Worm (Caenorhabditis elegans) whole organism, L1 larva: ENCODE data around the gene F25H9.2.

ENCODE experiments used
- C04F5.9 ChIP-seq: sonication (generic microtip); optimal IDR thresholded peaks from 2 replicates; lab custom pipeline; 2016; ENCODE audit warnings: missing genetic modification characterization, missing compliant biosample characterization
- C16A3.4 ChIP-seq: fragments of 150-350 bp; optimal IDR thresholded peaks from 2 replicates; lab custom pipeline; 2014; ENCODE audit warnings: missing biosample characterization, missing genetic modification characterization
- C34B4.2 ChIP-seq: sonication (generic microtip); optimal IDR thresholded peaks from 2 replicates; lab custom pipeline; 2017; ENCODE audit warnings: mild to moderate bottlenecking, missing genetic modification characterization, missing compliant biosample characterization
- F16B12.6 ChIP-seq: fragments of 150-350 bp; optimal IDR thresholded peaks from 2 replicates; lab custom pipeline; 2014; ENCODE audit warnings: missing biosample characterization, missing genetic modification characterization
- Y116A8C.19 ChIP-seq: sonication (generic microtip); optimal IDR thresholded peaks from 2 replicates; lab custom pipeline; 2016; ENCODE audit warnings: missing compliant biosample characterization, missing genetic modification characterization, borderline replicate concordance
- aha-1 ChIP-seq: fragments of 150-350 bp; optimal IDR thresholded peaks from 2 replicates; lab custom pipeline; 2014; ENCODE audit warnings: missing biosample characterization, missing genetic modification characterization
- alr-1 ChIP-seq: fragments of 200-800 bp; sonication (Bioruptor generic); optimal IDR thresholded peaks from 2 replicates; lab custom pipeline; 2018; ENCODE audit warnings: borderline replicate concordance, mild to moderate bottlenecking, missing genetic modification characterization, missing compliant biosample characterization
- aly-2 ChIP-seq: fragments of 150-350 bp; optimal IDR thresholded peaks from 2 replicates; lab custom pipeline; 2014; ENCODE audit warnings: missing biosample characterization, missing genetic modification characterization
- blmp-1 ChIP-seq: fragments of 150-350 bp; optimal IDR thresholded peaks from 2 replicates; lab custom pipeline; 2014; ENCODE audit warnings: missing biosample characterization, missing genetic modification characterization
- ceh-63 ChIP-seq: fragments of 200-800 bp; sonication (Bioruptor generic); optimal IDR thresholded peaks from 2 replicates; lab custom pipeline; 2018; ENCODE audit warnings: mild to moderate bottlenecking, missing genetic modification characterization, missing compliant biosample characterization
- ceh-8 ChIP-seq: fragments of 200-800 bp; sonication (Bioruptor generic); optimal IDR thresholded peaks from 2 replicates; lab custom pipeline; 2018; ENCODE audit warnings: mild to moderate bottlenecking, missing genetic modification characterization, moderate library complexity, missing compliant biosample characterization
- ceh-82 ChIP-seq, 3 experiments: fragments of 150-350 bp in 1 of 3; sonication (generic microtip) in 2 of 3; optimal IDR thresholded peaks; 2 replicates each; lab custom pipeline; 2014 to 2017; ENCODE audit warnings: missing biosample characterization in 3 of 3, missing genetic modification characterization in 3 of 3
- ceh-90 ChIP-seq: sonication (generic microtip); optimal IDR thresholded peaks from 2 replicates; lab custom pipeline; 2016; ENCODE audit warnings: missing genetic modification characterization, missing compliant biosample characterization
- dpl-1 ChIP-seq, 3 experiments: fragments of 150-350 bp in 2 of 3; sonication (generic microtip) in 1 of 3; optimal IDR thresholded peaks; 2 replicates each; lab custom pipeline; 2014 to 2017; ENCODE audit warnings: missing biosample characterization in 3 of 3, missing genetic modification characterization in 3 of 3, missing genetic modification reagents in 3 of 3
- efl-1 ChIP-seq, 4 experiments: fragments of 150-350 bp; optimal IDR thresholded peaks in 3 of 4; peaks in 1 of 4; 1 replicate in 1 of 4; 2 replicates in 3 of 4; lab custom pipeline; 2014; ENCODE audit warnings: missing biosample characterization in 2 of 4, missing genetic modification characterization in 2 of 4, missing genetic modification reagents in 2 of 4
- egl-13 ChIP-seq: sonication (generic microtip); optimal IDR thresholded peaks from 2 replicates; lab custom pipeline; 2016; ENCODE audit warnings: missing genotype, missing genetic modification reagents, missing genetic modification characterization, missing compliant biosample characterization
- elt-2 ChIP-seq: sonication (generic microtip); optimal IDR thresholded peaks from 2 replicates; lab custom pipeline; 2016; ENCODE audit warnings: missing genetic modification characterization, mild to moderate bottlenecking, inconsistent platforms, missing compliant biosample characterization, missing genetic modification reagents
- elt-3 ChIP-seq, 6 experiments: fragments of 150-350 bp in 1 of 6; sonication (generic microtip); optimal IDR thresholded peaks; 2 replicates each; lab custom pipeline; 2017 to 2018; ENCODE audit warnings: missing biosample characterization in 6 of 6, missing genetic modification characterization in 6 of 6, inconsistent platforms in 1 of 6
- ets-5 ChIP-seq: fragments of 200-800 bp; sonication (Bioruptor generic); IDR thresholded peaks from 2 replicates; pipeline ENCODE4 v1.3.6; 2022; ENCODE audit warnings: missing genetic modification characterization, missing compliant biosample characterization
- fkh-10 ChIP-seq: sonication (generic microtip); optimal IDR thresholded peaks from 2 replicates; lab custom pipeline; 2017; ENCODE audit warnings: missing biosample characterization, missing genetic modification reagents, missing genetic modification characterization
- fkh-8 ChIP-seq: sonication (generic microtip); optimal IDR thresholded peaks from 2 replicates; lab custom pipeline; 2016; ENCODE audit warnings: mild to moderate bottlenecking, missing genetic modification characterization, missing compliant biosample characterization
- grh-1 ChIP-seq: fragments of 200-800 bp; sonication (Bioruptor generic); IDR thresholded peaks from 2 replicates; pipeline ENCODE4 v1.3.6; 2022; ENCODE audit warnings: missing genetic modification reagents, missing genetic modification characterization, missing compliant biosample characterization
- hlh-4 ChIP-seq: sonication (generic microtip); optimal IDR thresholded peaks from 2 replicates; lab custom pipeline; 2016; ENCODE audit warnings: mild to moderate bottlenecking, missing genetic modification characterization, missing compliant biosample characterization
- isw-1 ChIP-seq: fragments of 200-800 bp; sonication (Bioruptor generic); IDR thresholded peaks from 2 replicates; pipeline ENCODE4 v1.3.6; 2022; ENCODE audit warnings: missing genetic modification characterization, missing compliant biosample characterization
- jun-1 ChIP-seq: fragments of 150-350 bp; optimal IDR thresholded peaks from 2 replicates; lab custom pipeline; 2014; ENCODE audit warnings: missing biosample characterization, missing genetic modification reagents, missing genetic modification characterization
- lin-13 ChIP-seq: fragments of 150-350 bp; optimal IDR thresholded peaks from 2 replicates; lab custom pipeline; 2014; ENCODE audit warnings: missing biosample characterization, missing genetic modification reagents, missing genetic modification characterization
- lin-15B ChIP-seq: fragments of 150-350 bp; sonication (generic microtip); optimal IDR thresholded peaks from 3 replicates; lab custom pipeline; 2014; ENCODE audit warnings: missing biosample characterization, missing genetic modification characterization
- lin-35 ChIP-seq, 2 experiments: fragments of 150-350 bp; optimal IDR thresholded peaks; 2 replicates each; lab custom pipeline; 2014; ENCODE audit warnings: missing biosample characterization in 2 of 2, missing genetic modification characterization in 2 of 2, missing genetic modification reagents in 2 of 2
- lin-39 ChIP-seq: fragments of 150-350 bp; optimal IDR thresholded peaks from 2 replicates; lab custom pipeline; 2014; ENCODE audit warnings: missing biosample characterization, missing genetic modification reagents, missing genetic modification characterization
- lir-3 ChIP-seq: sonication (generic microtip); optimal IDR thresholded peaks from 2 replicates; lab custom pipeline; 2016; ENCODE audit warnings: mild to moderate bottlenecking, missing genetic modification characterization, moderate library complexity, missing compliant biosample characterization; ENCODE audit not compliant: poor library complexity
- mab-9 ChIP-seq: fragments of 200-800 bp; sonication (Bioruptor generic); IDR thresholded peaks from 2 replicates; pipeline ENCODE4 v1.3.6; 2022; ENCODE audit warnings: missing genetic modification reagents, missing genetic modification characterization, missing compliant biosample characterization
- mef-2 ChIP-seq: fragments of 150-350 bp; optimal IDR thresholded peaks from 2 replicates; lab custom pipeline; 2014; ENCODE audit warnings: missing biosample characterization, missing genetic modification characterization
- nhr-11 ChIP-seq: fragments of 150-350 bp; optimal IDR thresholded peaks from 2 replicates; lab custom pipeline; 2014; ENCODE audit warnings: missing biosample characterization, missing genetic modification characterization
- nhr-12 ChIP-seq: sonication (generic microtip); optimal IDR thresholded peaks from 2 replicates; lab custom pipeline; 2017; ENCODE audit warnings: missing biosample characterization, missing genetic modification characterization
- nhr-20 ChIP-seq: sonication (generic microtip); optimal IDR thresholded peaks from 2 replicates; lab custom pipeline; 2016; ENCODE audit warnings: mild to moderate bottlenecking, missing genetic modification characterization, missing compliant biosample characterization
- nhr-28 ChIP-seq: fragments of 150-350 bp; optimal IDR thresholded peaks from 2 replicates; lab custom pipeline; 2014; ENCODE audit warnings: missing biosample characterization, missing genetic modification characterization
- nhr-47 ChIP-seq: sonication (generic microtip); optimal IDR thresholded peaks from 2 replicates; lab custom pipeline; 2016; ENCODE audit warnings: mild to moderate bottlenecking, missing genetic modification characterization, moderate library complexity, missing compliant biosample characterization
- nhr-76 ChIP-seq: sonication (generic microtip); optimal IDR thresholded peaks from 2 replicates; lab custom pipeline; 2017; ENCODE audit warnings: missing biosample characterization, missing genetic modification characterization
- nhr-77 ChIP-seq: fragments of 150-350 bp; optimal IDR thresholded peaks from 2 replicates; lab custom pipeline; 2014; ENCODE audit warnings: missing biosample characterization, missing genetic modification characterization
- nhr-84 ChIP-seq: sonication (generic microtip); optimal IDR thresholded peaks from 2 replicates; lab custom pipeline; 2017; ENCODE audit warnings: missing biosample characterization, missing genetic modification characterization
- nhr-90 ChIP-seq: sonication (generic microtip); optimal IDR thresholded peaks from 2 replicates; lab custom pipeline; 2016; ENCODE audit warnings: mild to moderate bottlenecking, missing genetic modification characterization, missing compliant biosample characterization; ENCODE audit not compliant: poor library complexity
- pax-3 ChIP-seq: fragments of 200-800 bp; sonication (Bioruptor generic); optimal IDR thresholded peaks from 2 replicates; lab custom pipeline; 2018; ENCODE audit warnings: mild to moderate bottlenecking, missing genetic modification characterization, moderate library complexity, missing compliant biosample characterization
- pqm-1 ChIP-seq: sonication (generic microtip); optimal IDR thresholded peaks from 3 replicates; lab custom pipeline; 2017; ENCODE audit warnings: missing biosample characterization, missing genetic modification characterization
- skn-1 ChIP-seq: fragments of 150-350 bp; optimal IDR thresholded peaks from 2 replicates; lab custom pipeline; 2014; ENCODE audit warnings: missing biosample characterization, missing genetic modification characterization
- snu-23 ChIP-seq: sonication (generic microtip); optimal IDR thresholded peaks from 2 replicates; lab custom pipeline; 2016; ENCODE audit warnings: missing genetic modification characterization, missing compliant biosample characterization
- sox-4 ChIP-seq: sonication (generic microtip); optimal IDR thresholded peaks from 2 replicates; lab custom pipeline; 2016; ENCODE audit warnings: missing genetic modification characterization, missing compliant biosample characterization
- sup-37 ChIP-seq: fragments of 200-800 bp; sonication (Bioruptor generic); optimal IDR thresholded peaks from 2 replicates; lab custom pipeline; 2018; ENCODE audit warnings: mild to moderate bottlenecking, missing genetic modification characterization, missing compliant biosample characterization
- unc-130 ChIP-seq: fragments of 150-350 bp; optimal IDR thresholded peaks from 2 replicates; lab custom pipeline; 2017; ENCODE audit warnings: missing biosample characterization, missing genetic modification characterization, inconsistent platforms
- unc-86 ChIP-seq: sonication (generic microtip); optimal IDR thresholded peaks from 2 replicates; lab custom pipeline; 2016; ENCODE audit warnings: missing genetic modification characterization, missing compliant biosample characterization
- unc-98 ChIP-seq: fragments of 200-800 bp; sonication (Bioruptor generic); IDR thresholded peaks from 2 replicates; pipeline ENCODE4 v1.3.6; 2022; ENCODE audit warnings: missing genetic modification characterization, missing compliant biosample characterization
- vab-15 ChIP-seq: sonication (generic microtip); optimal IDR thresholded peaks from 2 replicates; lab custom pipeline; 2017; ENCODE audit warnings: missing genotype, mild to moderate bottlenecking, missing genetic modification characterization, missing compliant biosample characterization
- xbp-1 ChIP-seq: sonication (generic microtip); optimal IDR thresholded peaks from 2 replicates; lab custom pipeline; 2016; ENCODE audit warnings: missing genetic modification characterization, missing compliant biosample characterization
- zag-1 ChIP-seq: fragments of 150-350 bp; optimal IDR thresholded peaks from 2 replicates; lab custom pipeline; 2014; ENCODE audit warnings: missing biosample characterization, missing genetic modification characterization
- ztf-4 ChIP-seq: fragments of 150-350 bp; optimal IDR thresholded peaks from 2 replicates; lab custom pipeline; 2014; ENCODE audit warnings: missing biosample characterization, missing genetic modification characterization

F25H9.2 gene

ce11 chrV:13473467-13473866 is 15.6 kb downstream of the F25H9.2 start, which contains the start of gene T10G3.1 (continued):
- TF ChIP-seq ets-5 (GFP tag; lab: Robert Waterston, UW) (no peak), sox-4 (tag; lab: Kevin White, UChicago) (no peak), mab-9 (GFP tag; lab: Robert Waterston, UW) (no peak), sup-37 (GFP tag; lab: Kevin White, UChicago) (no peak), unc-130 (peak; percentile 37), nhr-84 (tag; lab: Kevin White, UChicago) (no peak), ceh-82 (tag; optimal IDR thresholded peaks at IDR 0.05; lab: Kevin White, UChicago) (no peak), elt-2 (tag; lab: Kevin White, UChicago) (no peak), zag-1 (tag; lab: Kevin White, UChicago) (no peak), skn-1 (tag; lab: Kevin White, UChicago) (no peak), C16A3.4 (tag; lab: Kevin White, UChicago) (no peak), snu-23 (GFP tag; lab: Kevin White, UChicago) (peak; percentile 40), lir-3 (no peak), ceh-8 (GFP tag; lab: Kevin White, UChicago) (no peak), fkh-10 (GFP tag; lab: Kevin White, UChicago) (no peak), nhr-76 (tag; lab: Kevin White, UChicago) (no peak), F16B12.6 (tag; lab: Kevin White, UChicago) (no peak), jun-1 (tag; lab: Kevin White, UChicago) (no peak), C34B4.2 (tag; lab: Kevin White, UChicago) (no peak), grh-1 (GFP tag; lab: Robert Waterston, UW) (no peak), aly-2 (tag; lab: Kevin White, UChicago) (no peak), mef-2 (tag; lab: Kevin White, UChicago) (no peak), unc-86 (tag; lab: Kevin White, UChicago) (no peak), nhr-12 (tag; lab: Kevin White, UChicago) (no peak), dpl-1 (GFP tag; optimal IDR thresholded peaks at IDR 0.05; lab: Kevin White, UChicago) (no peak), nhr-20 (tag; lab: Kevin White, UChicago) (peak; percentile 31), alr-1 (tag; lab: Kevin White, UChicago) (no peak), isw-1 (GFP tag; lab: Robert Waterston, UW) (no peak), unc-98 (GFP tag; lab: Robert Waterston, UW) (no peak), vab-15 (tag; lab: Kevin White, UChicago) (no peak), C04F5.9 (tag; lab: Kevin White, UChicago) (no peak), egl-13 (tag; lab: Kevin White, UChicago) (no peak), ceh-90 (tag; lab: Kevin White, UChicago) (no peak), pqm-1 (tag; lab: Kevin White, UChicago) (no peak), nhr-47 (tag; lab: Kevin White, UChicago) (no peak), lin-35 (GFP tag; optimal IDR thresholded peaks at IDR 0.05; lab: Kevin White, UChicago) (no peak), lin-39 (no peak), ceh-63 (no peak), elt-3 (tag; optimal IDR thresholded peaks at IDR 0.05; lab: Kevin White, UChicago) (no peak), ztf-4 (peak; percentile 17), Y116A8C.19 (tag; lab: Kevin White, UChicago) (no peak), nhr-11 (tag; lab: Kevin White, UChicago) (no peak), xbp-1 (no peak), blmp-1 (no peak), nhr-90 (tag; lab: Kevin White, UChicago) (no peak), efl-1 (optimal IDR thresholded peaks at IDR 0.05; lab: Kevin White, UChicago) (peak in 1 of 2 experiments; percentile 22), efl-1 (GFP tag; optimal IDR thresholded peaks at IDR 0.05 in 1 of 2; lab: Kevin White, UChicago) (peak in 1 of 2 experiments; percentile 56), lin-15B (tag; lab: Kevin White, UChicago) (no peak), hlh-4 (no peak), nhr-77 (tag; lab: Kevin White, UChicago) (no peak), pax-3 (no peak), aha-1 (tag; lab: Kevin White, UChicago) (no peak), nhr-28 (tag; lab: Kevin White, UChicago) (no peak), fkh-8 (tag; lab: Kevin White, UChicago) (no peak), lin-13 (GFP tag; lab: Kevin White, UChicago) (no peak)
